Worm (Caenorhabditis elegans) whole organism, early embryonic: Measurements from ENCODE around the gene ceh-84.

Experiments
- B0310.2 ChIP-seq: sonication (generic microtip); optimal IDR thresholded peaks from 2 replicates; lab custom pipeline; 2016; ENCODE audit warnings: mild to moderate bottlenecking, missing genetic modification characterization, missing compliant biosample characterization
- ama-1 ChIP-seq: fragments of 150-350 bp; optimal IDR thresholded peaks from 2 replicates; lab custom pipeline; 2014
- ets-7 ChIP-seq: sonication (generic microtip); optimal IDR thresholded peaks from 2 replicates; lab custom pipeline; 2016; ENCODE audit warnings: missing genotype, missing genetic modification characterization, missing compliant biosample characterization
- flt-1 ChIP-seq: fragments of 200-800 bp; sonication (Bioruptor generic); IDR thresholded peaks from 2 replicates; pipeline ENCODE4 v1.3.6; 2022; ENCODE audit warnings: missing genetic modification characterization, missing compliant biosample characterization
- hmbx-1 ChIP-seq: sonication (generic microtip); optimal IDR thresholded peaks from 2 replicates; lab custom pipeline; 2016; ENCODE audit warnings: mild to moderate bottlenecking, missing genetic modification characterization, missing compliant biosample characterization
- hnd-1 ChIP-seq: sonication (generic microtip); optimal IDR thresholded peaks from 2 replicates; lab custom pipeline; 2016; ENCODE audit warnings: missing genetic modification characterization, missing compliant biosample characterization

ce11 chrII:2028712-2029111 lies 28.1 kb upstream of the ceh-84 start, which contains the start of gene bath-1:
- no peak for TF ChIP-seq ama-1 (lab: Kevin White, UChicago)
- TF ChIP-seq flt-1 (GFP tag; lab: Robert Waterston, UW), result no peak
- no peak for TF ChIP-seq ets-7 (tag; lab: Kevin White, UChicago)
- TF ChIP-seq hnd-1 (tag; lab: Kevin White, UChicago), result no peak
- no peak for TF ChIP-seq hmbx-1
- no peak for TF ChIP-seq B0310.2
